Fruit fly (Drosophila melanogaster): ENCODE data around the gene CG32228.

CG32228 gene

DNA sequence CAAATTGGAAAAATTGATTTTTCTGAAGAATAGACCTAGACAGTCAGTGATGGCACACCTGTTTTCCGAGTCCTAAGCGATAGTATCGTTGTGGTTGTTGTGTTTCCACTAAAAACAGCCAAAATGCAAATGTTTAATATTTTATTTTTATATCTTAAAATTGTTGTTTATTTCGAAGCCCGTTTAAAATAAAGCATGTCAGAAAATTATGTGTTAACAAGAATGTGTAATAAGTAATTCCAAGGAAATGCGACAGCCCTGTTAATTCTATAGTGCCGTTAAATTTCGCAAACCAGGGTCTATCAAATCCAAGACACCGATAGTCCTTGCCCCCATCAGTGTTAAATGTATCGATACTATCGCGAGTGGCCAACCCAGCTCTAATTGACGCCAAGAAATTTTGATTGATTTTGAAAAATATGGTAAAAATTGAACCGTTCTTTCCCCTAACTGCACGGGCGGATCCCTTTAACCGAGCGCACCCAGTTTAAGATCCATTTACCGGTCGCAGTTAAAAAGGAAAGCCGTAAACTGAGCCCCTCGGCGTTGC is 36.5 kb downstream of the CG32228 start, which contains the start of gene Pex23:
TSS of gene Pex23 (minus strand) at position 61 of the 550 bp plus-strand sequence.
- TF ChIP-seq p53 (GFP tag; optimal IDR thresholded peaks at IDR 0.05) (no peak), Bdp1 (GFP tag; optimal IDR thresholded peaks at IDR 0.05) (peak; percentile 70), ERR (GFP tag; optimal IDR thresholded peaks at IDR 0.05) (peak; percentile 32), tup (GFP tag; optimal IDR thresholded peaks at IDR 0.05) (peak; percentile 62), CG11696 (GFP tag; IDR thresholded peaks at IDR 0.05) (peak; percentile 20; the same call in 1 of the 2 replicates), Gug (GFP tag; IDR thresholded peaks at IDR 0.05) (peak; percentile 77; the same call in 3 of the 4 replicates), jumu (GFP tag; optimal IDR thresholded peaks at IDR 0.05) (peak; percentile 46), CG18476 (GFP tag; optimal IDR thresholded peaks at IDR 0.05) (peak; percentile 72), mam (GFP tag; optimal IDR thresholded peaks at IDR 0.05) (peak; percentile 87), luna (GFP tag; optimal IDR thresholded peaks at IDR 0.05) (peak; percentile 63), tin (GFP tag; optimal IDR thresholded peaks at IDR 0.05) (peak; percentile 82), CG13123 (GFP tag; optimal IDR thresholded peaks at IDR 0.05) (peak; percentile 81), al (GFP tag; IDR thresholded peaks at IDR 0.05) (peak; percentile 78), CG8290 (GFP tag; optimal IDR thresholded peaks at IDR 0.05) (peak; percentile 89), CG8290 (tag; optimal IDR thresholded peaks at IDR 0.05) (peak; percentile 49 to 87), CG3847 (GFP tag; IDR thresholded peaks at IDR 0.05) (peak; percentile 82), pan (optimal IDR thresholded peaks at IDR 0.05) (no peak), pan (GFP tag; optimal IDR thresholded peaks at IDR 0.05 in 1 of 2, IDR thresholded peaks at IDR 0.05 in 1 of 2) (peak in 1 of 2 experiments; percentile 81), lov (optimal IDR thresholded peaks at IDR 0.05) (no peak), lov (GFP tag; IDR thresholded peaks at IDR 0.05) (peak; percentile 80; the same call in 1 of the 3 replicates), Nf-YB (GFP tag; optimal IDR thresholded peaks at IDR 0.05) (peak; percentile 36), CG12104 (GFP tag; optimal IDR thresholded peaks at IDR 0.05) (peak; percentile 68), Adf1 (GFP tag; IDR thresholded peaks at IDR 0.05) (peak; percentile 46), eve (GFP tag; optimal IDR thresholded peaks at IDR 0.05) (no peak), CG17361 (GFP tag; IDR thresholded peaks at IDR 0.05) (peak; percentile 82), CG12299 (tag; optimal IDR thresholded peaks at IDR 0.05) (peak; percentile 47), Fer2 (tag; optimal IDR thresholded peaks at IDR 0.05) (peak; percentile 60), pho (GFP tag; optimal IDR thresholded peaks at IDR 0.05) (peak; percentile 77), CG8089 (GFP tag; optimal IDR thresholded peaks at IDR 0.05) (no peak), CG15011 (GFP tag; optimal IDR thresholded peaks at IDR 0.05) (no peak), sens-2 (GFP tag; IDR thresholded peaks at IDR 0.05) (no peak), Xrp1 (GFP tag; IDR thresholded peaks at IDR 0.05) (peak; percentile 82), tap (tag; optimal IDR thresholded peaks at IDR 0.05) (peak; percentile 70), ac (GFP tag; optimal IDR thresholded peaks at IDR 0.05) (no peak), lilli (GFP tag; optimal IDR thresholded peaks at IDR 0.05) (peak; percentile 89), Dp (GFP tag; optimal IDR thresholded peaks at IDR 0.05) (peak; percentile 42), CG7786 (GFP tag; optimal IDR thresholded peaks at IDR 0.05) (peak; percentile 64), CG1024 (GFP tag; IDR thresholded peaks at IDR 0.05) (peak; percentile 64), Dek (tag; optimal IDR thresholded peaks at IDR 0.05) (peak; percentile 73), wor (GFP tag; IDR thresholded peaks at IDR 0.05) (peak; percentile 60; the same call in 1 of the 2 replicates), cato (GFP tag; optimal IDR thresholded peaks at IDR 0.05; ENCODE audit: borderline replicate concordance) (peak; percentile 67), Doc3 (GFP tag; IDR thresholded peaks at IDR 0.05; ENCODE audit: partially characterized antibody) (peak; percentile 99), croc (GFP tag; conservative IDR thresholded peaks at IDR 0.05) (peak; percentile 66), lbe (GFP tag; optimal IDR thresholded peaks at IDR 0.05) (peak; percentile 81), CG15696 (tag; optimal IDR thresholded peaks at IDR 0.05) (peak; percentile 75), CG17612 (GFP tag; IDR thresholded peaks at IDR 0.05) (0 out of 2 replicates have a peak, but pooled peaks have one; percentile 22), otp (GFP tag; IDR thresholded peaks at IDR 0.05) (peak; percentile 59; the same call in 1 of the 3 replicates), inv (GFP tag; IDR thresholded peaks at IDR 0.05; ENCODE audit: partially characterized antibody) (peak; percentile 99), Dbx (GFP tag; IDR thresholded peaks at IDR 0.05) (peak; percentile 79), Blimp-1 (GFP tag; optimal IDR thresholded peaks at IDR 0.05) (no peak), E2f2 (GFP tag; IDR thresholded peaks at IDR 0.05) (peak; percentile 66), CG8944 (GFP tag; optimal IDR thresholded peaks at IDR 0.05) (peak; percentile 67)
